Worm (Caenorhabditis elegans): ENCODE results near the gene srv-5.

Gene srv-5

ce11 chrX:4260297-4260696 lies 8.2 kb downstream of the srv-5 start, which contains the start of gene C52B9.4 (continued):
- no peak for TF ChIP-seq vab-7 (GFP tag; IDR thresholded peaks at IDR 0.05)
- no peak for TF ChIP-seq cey-2 (tag; optimal IDR thresholded peaks at IDR 0.05; ENCODE audit: borderline replicate concordance, insufficient read depth)
- no peak for TF ChIP-seq zfp-2 (tag; optimal IDR thresholded peaks at IDR 0.05)
- TF ChIP-seq nhr-77 (tag; optimal IDR thresholded peaks at IDR 0.05), result no peak
- peak in 1 of 2 experiments; percentile 27 for TF ChIP-seq hif-1 (tag; optimal IDR thresholded peaks at IDR 0.05)
- peak; percentile 58 for TF ChIP-seq hlh-11 (tag; optimal IDR thresholded peaks at IDR 0.05)
- TF ChIP-seq mxl-3 (GFP tag; optimal IDR thresholded peaks at IDR 0.05), result peak; percentile 28
- TF ChIP-seq dpl-1 (GFP tag; optimal IDR thresholded peaks at IDR 0.05), result peak; percentile 15
- no peak for TF ChIP-seq lin-29 (GFP tag; IDR thresholded peaks at IDR 0.05)
- peak; percentile 11 for TF ChIP-seq ztf-7 (tag; optimal IDR thresholded peaks at IDR 0.05)
- no peak for TF ChIP-seq ces-1 (GFP tag; optimal IDR thresholded peaks at IDR 0.05)
- no peak for TF ChIP-seq sdz-12 (GFP tag; optimal IDR thresholded peaks at IDR 0.05)
- TF ChIP-seq egl-43 (GFP tag; IDR thresholded peaks at IDR 0.05), result no peak
- TF ChIP-seq unc-62 (GFP tag; optimal IDR thresholded peaks at IDR 0.05 in 1 of 2), result no peak
- TF ChIP-seq unc-62 (tag; optimal IDR thresholded peaks at IDR 0.05), result no peak
- TF ChIP-seq saeg-2 (GFP tag; IDR thresholded peaks at IDR 0.05), result no peak
- no peak for TF ChIP-seq Y48G9A.11 (GFP tag; IDR thresholded peaks at IDR 0.05)
- peak; percentile 68 for TF ChIP-seq aha-1 (tag)
- no peak for TF ChIP-seq zip-2 (tag; optimal IDR thresholded peaks at IDR 0.05)
- no peak for TF ChIP-seq nhr-76 (tag; optimal IDR thresholded peaks at IDR 0.05)
- TF ChIP-seq lin-13 (GFP tag; optimal IDR thresholded peaks at IDR 0.05), result no peak
- TF ChIP-seq ceh-32 (tag; optimal IDR thresholded peaks at IDR 0.05; ENCODE audit: poor library complexity), result no peak
- no peak for TF ChIP-seq daf-8 (GFP tag; IDR thresholded peaks at IDR 0.05)
- TF ChIP-seq pqm-1 (tag; optimal IDR thresholded peaks at IDR 0.05), result no peak
- TF ChIP-seq hlh-30 (tag; optimal IDR thresholded peaks at IDR 0.05; ENCODE audit: insufficient read depth), result peak; percentile 41
- no peak for TF ChIP-seq mxl-2 (GFP tag; conservative IDR thresholded peaks at IDR 0.05)
- TF ChIP-seq nhr-237 (tag; optimal IDR thresholded peaks at IDR 0.05), result no peak
- TF ChIP-seq ceh-28 (tag; optimal IDR thresholded peaks at IDR 0.05), result no peak
- TF ChIP-seq dve-1 (tag; optimal IDR thresholded peaks at IDR 0.05; ENCODE audit: insufficient read depth), result peak; percentile 45
- TF ChIP-seq nhr-102 (tag; optimal IDR thresholded peaks at IDR 0.05), result no peak
- no peak for TF ChIP-seq ctbp-1 (GFP tag; IDR thresholded peaks at IDR 0.05)
- no peak for TF ChIP-seq daf-16 (GFP tag; optimal IDR thresholded peaks at IDR 0.05)
- peak; percentile 58 for TF ChIP-seq daf-16 (tag; optimal IDR thresholded peaks at IDR 0.05)
- no peak for TF ChIP-seq Y105C5A.15 (GFP tag; IDR thresholded peaks at IDR 0.05)
- TF ChIP-seq T26A8.4 (GFP tag; IDR thresholded peaks at IDR 0.05), result no peak
- TF ChIP-seq R02D3.7 (tag; optimal IDR thresholded peaks at IDR 0.05), result no peak
- TF ChIP-seq fos-1 (tag; optimal IDR thresholded peaks at IDR 0.05), result no peak
- no peak for TF ChIP-seq nhr-11 (tag; optimal IDR thresholded peaks at IDR 0.05)
- peak in 1 of 2 experiments; percentile 58 for TF ChIP-seq lsy-2 (tag; optimal IDR thresholded peaks at IDR 0.05)
- no peak for TF ChIP-seq dmd-8 (GFP tag; IDR thresholded peaks at IDR 0.05)
- TF ChIP-seq F49E8.2 (tag; optimal IDR thresholded peaks at IDR 0.05; ENCODE audit: borderline replicate concordance), result no peak
- no peak for TF ChIP-seq skn-1 (tag; optimal IDR thresholded peaks at IDR 0.05)
- no peak for TF ChIP-seq tra-1 (GFP tag; IDR thresholded peaks at IDR 0.05)
- no peak for TF ChIP-seq ceh-82 (tag; optimal IDR thresholded peaks at IDR 0.05)
- TF ChIP-seq mep-1 (tag; optimal IDR thresholded peaks at IDR 0.05), result peak; percentile 32
- no peak for TF ChIP-seq ama-1 (optimal IDR thresholded peaks at IDR 0.05)
- no peak for TF ChIP-seq F37D6.2 (tag; optimal IDR thresholded peaks at IDR 0.05)
- TF ChIP-seq daf-12 (tag; optimal IDR thresholded peaks at IDR 0.05), result no peak
- TF ChIP-seq lin-1 (GFP tag; IDR thresholded peaks at IDR 0.05), result no peak

Data from whole organism, L4 larva.